Fruit fly (Drosophila melanogaster) whole organism, prepupa: ENCODE results near the gene Rh6.

Source experiments
- Blimp-1 ChIP-seq: fragments of 200-800 bp; sonication (Bioruptor generic); optimal IDR thresholded peaks from 3 replicates; lab custom pipeline; 2017; ENCODE audit warnings: missing biosample characterization, missing genetic modification characterization, mild to moderate bottlenecking, moderate library complexity, missing genetic modification reagents
- CG10631 ChIP-seq: fragments of 200-800 bp; sonication (Bioruptor generic); optimal IDR thresholded peaks from 2 replicates; lab custom pipeline; 2016; ENCODE audit warnings: missing biosample characterization, missing genetic modification characterization
- CG1621 ChIP-seq: fragments of 200-800 bp; sonication (Bioruptor generic); optimal IDR thresholded peaks from 3 replicates; lab custom pipeline; 2018; ENCODE audit warnings: missing biosample characterization, mild to moderate bottlenecking, missing genetic modification characterization
- CG16779 ChIP-seq: fragments of 200-800 bp; sonication (Bioruptor generic); optimal IDR thresholded peaks from 3 replicates; lab custom pipeline; 2017; ENCODE audit warnings: missing biosample characterization, mild to moderate bottlenecking, missing genetic modification characterization
- CG6276 ChIP-seq: fragments of 200-800 bp; sonication (Bioruptor generic); optimal IDR thresholded peaks from 2 replicates; lab custom pipeline; 2017; ENCODE audit warnings: missing biosample characterization, mild to moderate bottlenecking, missing genetic modification characterization
- Eip93F ChIP-seq: fragments of 200-800 bp; sonication (Bioruptor generic); optimal IDR thresholded peaks from 2 replicates; lab custom pipeline; 2016; ENCODE audit warnings: missing biosample characterization, mild to moderate bottlenecking, missing genetic modification characterization
- Sox15 ChIP-seq: fragments of 200-800 bp; sonication (Bioruptor generic); optimal IDR thresholded peaks from 3 replicates; lab custom pipeline; 2016; ENCODE audit warnings: missing biosample characterization, missing genetic modification characterization
- spab ChIP-seq: fragments of 200-800 bp; sonication (Bioruptor generic); optimal IDR thresholded peaks from 2 replicates; lab custom pipeline; 2017; ENCODE audit warnings: missing biosample characterization, mild to moderate bottlenecking, missing genetic modification characterization, missing genetic modification reagents
- ss ChIP-seq, 2 experiments: fragments of 200-800 bp; sonication (Bioruptor generic); optimal IDR thresholded peaks; 2 replicates in 1 of 2; 3 replicates in 1 of 2; lab custom pipeline; 2017 to 2018; ENCODE audit warnings: mild to moderate bottlenecking in 2 of 2, missing biosample characterization in 2 of 2, missing genetic modification characterization in 2 of 2, moderate library complexity in 1 of 2

- TF ChIP-seq CG16779, result no peak
- no peak for TF ChIP-seq spab (GFP tag; lab: Kevin White, UChicago)
- TF ChIP-seq ss (GFP tag; optimal IDR thresholded peaks at IDR 0.05; lab: Kevin White, UChicago), result no peak
- TF ChIP-seq Sox15 (GFP tag; lab: Kevin White, UChicago), result no peak
- no peak for TF ChIP-seq CG6276 (GFP tag; lab: Kevin White, UChicago)
- no peak for TF ChIP-seq Blimp-1 (GFP tag; lab: Kevin White, UChicago)
- no peak for TF ChIP-seq CG1621 (tag; lab: Kevin White, UChicago)
- no peak for TF ChIP-seq CG10631
- TF ChIP-seq Eip93F (GFP tag; lab: Kevin White, UChicago), result no peak
Observed at dm6 chr3R:15531373-15531772, 48.4 kb downstream of the Rh6 start, which contains the start of gene CG31296.
